Worm (Caenorhabditis elegans) whole organism, young adult: ENCODE results near the gene F59A6.10.

ENCODE experiments used
- D2030.7 ChIP-seq: fragments of 200-800 bp; sonication (Bioruptor generic); IDR thresholded peaks from 2 replicates; pipeline ENCODE4 v1.3.6; 2022; ENCODE audit warnings: missing genetic modification reagents, missing genetic modification characterization, missing compliant biosample characterization
- F37B4.10 ChIP-seq: fragments of 200-800 bp; sonication (Bioruptor generic); IDR thresholded peaks from 2 replicates; pipeline ENCODE4 v1.3.6; 2022; ENCODE audit warnings: missing genetic modification characterization, missing compliant biosample characterization
- F55B11.4 ChIP-seq: sonication (generic microtip); optimal IDR thresholded peaks from 2 replicates; lab custom pipeline; 2016; ENCODE audit warnings: missing compliant biosample characterization, missing genetic modification characterization, borderline replicate concordance; ENCODE audit not compliant: insufficient read depth
- ceh-58 ChIP-seq: fragments of 200-800 bp; sonication (Bioruptor generic); IDR thresholded peaks from 2 replicates; pipeline ENCODE4 v1.3.6; 2022; ENCODE audit warnings: missing genetic modification characterization, missing compliant biosample characterization
- lir-1 ChIP-seq: fragments of 200-800 bp; sonication (Bioruptor generic); conservative IDR thresholded peaks from 2 replicates; pipeline ENCODE4 v1.3.6; 2022; ENCODE audit warnings: missing genetic modification reagents, missing genetic modification characterization, missing compliant biosample characterization
- mxl-1 ChIP-seq: sonication (generic microtip); optimal IDR thresholded peaks from 2 replicates; lab custom pipeline; 2016; ENCODE audit warnings: missing genetic modification characterization, missing compliant biosample characterization
- nfya-2 ChIP-seq: fragments of 200-800 bp; sonication (Bioruptor generic); IDR thresholded peaks from 2 replicates; pipeline ENCODE4 v1.3.6; 2022; ENCODE audit warnings: missing genetic modification reagents, missing genetic modification characterization, missing compliant biosample characterization
- pbrm-1 ChIP-seq: fragments of 200-800 bp; sonication (Bioruptor generic); IDR thresholded peaks from 2 replicates; pipeline ENCODE4 v1.3.6; 2022; ENCODE audit warnings: missing genetic modification reagents, missing genetic modification characterization, missing compliant biosample characterization
- ztf-25 ChIP-seq: fragments of 200-800 bp; sonication (Bioruptor generic); IDR thresholded peaks from 2 replicates; pipeline ENCODE4 v1.3.6; 2022; ENCODE audit warnings: missing genetic modification reagents, missing genetic modification characterization, missing compliant biosample characterization

- no peak for TF ChIP-seq F55B11.4 (tag; lab: Kevin White, UChicago)
- no peak for TF ChIP-seq ceh-58 (GFP tag; lab: Robert Waterston, UW)
- no peak for TF ChIP-seq mxl-1
- TF ChIP-seq pbrm-1, result no peak
- no peak for TF ChIP-seq D2030.7 (GFP tag; lab: Robert Waterston, UW)
- no peak for TF ChIP-seq lir-1 (GFP tag; lab: Robert Waterston, UW)
- no peak for TF ChIP-seq nfya-2
- TF ChIP-seq F37B4.10 (GFP tag; lab: Robert Waterston, UW), result no peak
- no peak for TF ChIP-seq ztf-25 (GFP tag; lab: Robert Waterston, UW)
Observed at ce11 chrII:4975311-4975710, 28.4 kb upstream of the F59A6.10 start.
